Fruit fly (Drosophila melanogaster): ENCODE results near the gene Naa30B.
A peak's percentile ranks its signal among the peaks of the same experiment; 100 is the strongest.

Naa30B gene

dm6 chr3L:1517274-1518047 lies 45.6 kb upstream of the Naa30B start (continued):
- no peak for TF ChIP-seq CG7357 (GFP tag; IDR thresholded peaks at IDR 0.05)
- TF ChIP-seq Dp (GFP tag; optimal IDR thresholded peaks at IDR 0.05), result peak; percentile 51
- TF ChIP-seq dmrt99B (tag; optimal IDR thresholded peaks at IDR 0.05), result no peak
- TF ChIP-seq ham (GFP tag; IDR thresholded peaks at IDR 0.05), result no peak
- peak; percentile 62 for TF ChIP-seq NC2β (GFP tag; optimal IDR thresholded peaks at IDR 0.05)
- TF ChIP-seq CG12744 (GFP tag; optimal IDR thresholded peaks at IDR 0.05), result peak; percentile 37
- TF ChIP-seq CG9876 (GFP tag; optimal IDR thresholded peaks at IDR 0.05), result peak; percentile 29
- TF ChIP-seq CG10274 (GFP tag; optimal IDR thresholded peaks at IDR 0.05), result peak; percentile 73
- peak; percentile 87 for TF ChIP-seq CG7786 (GFP tag; optimal IDR thresholded peaks at IDR 0.05)
- no peak for TF ChIP-seq gro (GFP tag; optimal IDR thresholded peaks at IDR 0.05)
- TF ChIP-seq CG10321 (GFP tag; IDR thresholded peaks at IDR 0.05), result 0 out of 2 replicates have a peak, but pooled peaks have one; percentile 5
- TF ChIP-seq en (GFP tag; optimal IDR thresholded peaks at IDR 0.05), result peak; percentile 24
- no peak for TF ChIP-seq CG7839 (tag; optimal IDR thresholded peaks at IDR 0.05)
- peak; percentile 40 for TF ChIP-seq CG18619 (GFP tag; optimal IDR thresholded peaks at IDR 0.05)
- no peak for TF ChIP-seq CG15073 (GFP tag; optimal IDR thresholded peaks at IDR 0.05)
- peak; percentile 77 for TF ChIP-seq unc-4 (GFP tag; IDR thresholded peaks at IDR 0.05; ENCODE audit: partially characterized antibody)
- TF ChIP-seq h (optimal IDR thresholded peaks at IDR 0.05), result no peak
- TF ChIP-seq wor (GFP tag; IDR thresholded peaks at IDR 0.05), result 0 out of 2 replicates have a peak, but pooled peaks have one; percentile 35
- TF ChIP-seq Rfx (GFP tag; IDR thresholded peaks at IDR 0.05), result peak; percentile 22; the same call in 1 of the 2 replicates
- peak; percentile 47 for TF ChIP-seq gfzf (GFP tag; optimal IDR thresholded peaks at IDR 0.05)
- TF ChIP-seq Vsx1 (GFP tag; optimal IDR thresholded peaks at IDR 0.05), result peak; percentile 84
- TF ChIP-seq wek (GFP tag; optimal IDR thresholded peaks at IDR 0.05), result no peak
- no peak for TF ChIP-seq aop (GFP tag; IDR thresholded peaks at IDR 0.05)
- TF ChIP-seq CG4424 (GFP tag; optimal IDR thresholded peaks at IDR 0.05), result peak; percentile 70
- TF ChIP-seq CG3407 (GFP tag; optimal IDR thresholded peaks at IDR 0.05), result peak; percentile 17
- no peak for TF ChIP-seq CG3838 (GFP tag; optimal IDR thresholded peaks at IDR 0.05)
- TF ChIP-seq fd96Cb (tag; optimal IDR thresholded peaks at IDR 0.05), result no peak
- peak; percentile 16 for TF ChIP-seq CG7271 (tag; optimal IDR thresholded peaks at IDR 0.05)
- no peak for TF ChIP-seq trh (GFP tag; optimal IDR thresholded peaks at IDR 0.05)
- no peak for TF ChIP-seq CG17912 (GFP tag; optimal IDR thresholded peaks at IDR 0.05)
- no peak; the same call in 1 of the 2 replicates for TF ChIP-seq E2f1 (GFP tag; IDR thresholded peaks at IDR 0.05)
- no peak for TF ChIP-seq yki (optimal IDR thresholded peaks at IDR 0.05)
- no peak for TF ChIP-seq pb (GFP tag; optimal IDR thresholded peaks at IDR 0.05)
- TF ChIP-seq ac (GFP tag; optimal IDR thresholded peaks at IDR 0.05), result no peak
- TF ChIP-seq CG17612 (GFP tag; IDR thresholded peaks at IDR 0.05), result no peak
- TF ChIP-seq corto (GFP tag; optimal IDR thresholded peaks at IDR 0.05), result peak; percentile 42
- 0 out of 3 replicates have a peak, but pooled peaks have one; percentile 11 for TF ChIP-seq CG2199 (GFP tag; IDR thresholded peaks at IDR 0.05)
- TF ChIP-seq CG17829 (tag; optimal IDR thresholded peaks at IDR 0.05), result peak; percentile 38
- TF ChIP-seq CG7987 (GFP tag; optimal IDR thresholded peaks at IDR 0.05), result no peak
- no peak for TF ChIP-seq Kr (GFP tag; optimal IDR thresholded peaks at IDR 0.05)
- TF ChIP-seq ftz-f1 (GFP tag; optimal IDR thresholded peaks at IDR 0.05), result no peak
- TF ChIP-seq ato (GFP tag; IDR thresholded peaks at IDR 0.05; ENCODE audit: partially characterized antibody), result peak; percentile 36; the same call in 1 of the 2 replicates
- TF ChIP-seq fd3F (GFP tag; optimal IDR thresholded peaks at IDR 0.05), result no peak
- TF ChIP-seq Usf (GFP tag; optimal IDR thresholded peaks at IDR 0.05), result peak; percentile 4
- peak; percentile 69 for TF ChIP-seq tx (GFP tag; optimal IDR thresholded peaks at IDR 0.05)
- TF ChIP-seq inv (GFP tag; IDR thresholded peaks at IDR 0.05; ENCODE audit: partially characterized antibody), result peak; percentile 69
- peak; percentile 80 for TF ChIP-seq CG6791 (GFP tag; IDR thresholded peaks at IDR 0.05; ENCODE audit: partially characterized antibody)
- TF ChIP-seq HmgD (GFP tag; optimal IDR thresholded peaks at IDR 0.05), result peak; percentile 51
- peak; percentile 85 for TF ChIP-seq bbx (GFP tag; IDR thresholded peaks at IDR 0.05; ENCODE audit: partially characterized antibody)
- peak; percentile 64 for TF ChIP-seq Chrac-16 (GFP tag; optimal IDR thresholded peaks at IDR 0.05)

Measured in whole organism, embryonic.